Fruit fly (Drosophila melanogaster) whole organism, prepupa: ENCODE results near the gene CG33301.

Source experiments
- Blimp-1 ChIP-seq: fragments of 200-800 bp; sonication (Bioruptor generic); optimal IDR thresholded peaks from 3 replicates; lab custom pipeline; 2017; ENCODE audit warnings: missing biosample characterization, missing genetic modification characterization, mild to moderate bottlenecking, moderate library complexity, missing genetic modification reagents
- CG10631 ChIP-seq: fragments of 200-800 bp; sonication (Bioruptor generic); optimal IDR thresholded peaks from 2 replicates; lab custom pipeline; 2016; ENCODE audit warnings: missing biosample characterization, missing genetic modification characterization
- CG10669 ChIP-seq: fragments of 200-800 bp; sonication (Bioruptor generic); optimal IDR thresholded peaks from 3 replicates; lab custom pipeline; 2018; ENCODE audit warnings: missing biosample characterization, mild to moderate bottlenecking, missing genetic modification characterization, moderate library complexity
- CG11762 ChIP-seq: fragments of 200-800 bp; sonication (Bioruptor generic); optimal IDR thresholded peaks from 3 replicates; lab custom pipeline; 2016; ENCODE audit warnings: missing biosample characterization, missing genetic modification characterization; ENCODE audit not compliant: insufficient read depth
- CG15336 ChIP-seq: fragments of 200-800 bp; sonication (Bioruptor generic); IDR thresholded peaks from 2 replicates; pipeline ENCODE4 v1.3.6; 2022; ENCODE audit warnings: missing biosample characterization, missing genetic modification characterization
- CG1621 ChIP-seq: fragments of 200-800 bp; sonication (Bioruptor generic); optimal IDR thresholded peaks from 3 replicates; lab custom pipeline; 2018; ENCODE audit warnings: missing biosample characterization, mild to moderate bottlenecking, missing genetic modification characterization
- CG16779 ChIP-seq: fragments of 200-800 bp; sonication (Bioruptor generic); optimal IDR thresholded peaks from 3 replicates; lab custom pipeline; 2017; ENCODE audit warnings: missing biosample characterization, mild to moderate bottlenecking, missing genetic modification characterization
- CG3032 ChIP-seq: fragments of 200-800 bp; optimal IDR thresholded peaks from 2 replicates; lab custom pipeline; 2019; ENCODE audit warnings: missing biosample characterization, mild to moderate bottlenecking, missing genetic modification characterization, moderate library complexity
- CG31627 ChIP-seq: fragments of 200-800 bp; sonication (Bioruptor generic); optimal IDR thresholded peaks from 3 replicates; lab custom pipeline; 2016; ENCODE audit warnings: missing biosample characterization, missing genetic modification characterization
- CG3919 ChIP-seq: fragments of 200-800 bp; sonication (Bioruptor generic); optimal IDR thresholded peaks from 3 replicates; lab custom pipeline; 2016; ENCODE audit warnings: missing biosample characterization, missing genetic modification characterization
- CG6163 ChIP-seq: fragments of 200-800 bp; sonication (Bioruptor generic); IDR thresholded peaks from 3 replicates; pipeline ENCODE4 v1.3.6; 2022; ENCODE audit warnings: missing biosample characterization, missing genetic modification characterization
- CG6276 ChIP-seq: fragments of 200-800 bp; sonication (Bioruptor generic); optimal IDR thresholded peaks from 2 replicates; lab custom pipeline; 2017; ENCODE audit warnings: missing biosample characterization, mild to moderate bottlenecking, missing genetic modification characterization
- CG6792 ChIP-seq: fragments of 200-800 bp; sonication (Bioruptor generic); optimal IDR thresholded peaks from 3 replicates; lab custom pipeline; 2016; ENCODE audit warnings: missing biosample characterization, missing genetic modification characterization
- CG6808 ChIP-seq: fragments of 200-800 bp; sonication (Bioruptor generic); optimal IDR thresholded peaks from 3 replicates; lab custom pipeline; 2017; ENCODE audit warnings: missing biosample characterization, missing genetic modification characterization, mild to moderate bottlenecking, moderate library complexity, missing genetic modification reagents
- CG8119 ChIP-seq: fragments of 200-800 bp; sonication (Bioruptor generic); IDR thresholded peaks from 3 replicates; pipeline ENCODE4 v1.3.6; 2022; ENCODE audit warnings: missing biosample characterization, missing genetic modification characterization
- CG9139 ChIP-seq: fragments of 200-800 bp; sonication (Bioruptor generic); optimal IDR thresholded peaks from 3 replicates; lab custom pipeline; 2017; ENCODE audit warnings: missing biosample characterization, mild to moderate bottlenecking, missing genetic modification characterization
- Eip75B ChIP-seq: fragments of 200-800 bp; sonication (Bioruptor generic); optimal IDR thresholded peaks from 3 replicates; lab custom pipeline; 2016; ENCODE audit warnings: missing biosample characterization, missing genetic modification characterization
- Eip78C ChIP-seq: fragments of 200-800 bp; sonication (Bioruptor generic); peaks from one replicate; lab custom pipeline; 2016; ENCODE audit warnings: missing biosample characterization, missing genetic modification characterization
- Eip93F ChIP-seq: fragments of 200-800 bp; sonication (Bioruptor generic); optimal IDR thresholded peaks from 2 replicates; lab custom pipeline; 2016; ENCODE audit warnings: missing biosample characterization, mild to moderate bottlenecking, missing genetic modification characterization
- Ets21C ChIP-seq: fragments of 200-800 bp; sonication (Bioruptor generic); optimal IDR thresholded peaks from 3 replicates; lab custom pipeline; 2016; ENCODE audit warnings: missing biosample characterization, missing genetic modification characterization
- Ets96B ChIP-seq: fragments of 200-800 bp; optimal IDR thresholded peaks from 2 replicates; lab custom pipeline; 2019; ENCODE audit warnings: missing biosample characterization, mild to moderate bottlenecking, missing genetic modification characterization, moderate library complexity
- Hr39 ChIP-seq: fragments of 200-800 bp; sonication (Bioruptor generic); optimal IDR thresholded peaks from 2 replicates; lab custom pipeline; 2016; ENCODE audit warnings: missing biosample characterization, missing genetic modification characterization
- Lpt ChIP-seq: fragments of 200-800 bp; sonication (Bioruptor generic); optimal IDR thresholded peaks from 3 replicates; lab custom pipeline; 2016; ENCODE audit warnings: missing biosample characterization, missing genetic modification characterization
- OdsH ChIP-seq: fragments of 200-800 bp; sonication (Bioruptor generic); optimal IDR thresholded peaks from 3 replicates; lab custom pipeline; 2016; ENCODE audit warnings: missing biosample characterization, missing genetic modification characterization
- Smox ChIP-seq: fragments of 200-800 bp; sonication (Bioruptor generic); optimal IDR thresholded peaks from 3 replicates; lab custom pipeline; 2016; ENCODE audit warnings: missing biosample characterization, missing genetic modification characterization
- Sox102F ChIP-seq: fragments of 200-800 bp; sonication (Bioruptor generic); optimal IDR thresholded peaks from 2 replicates; lab custom pipeline; 2016; ENCODE audit warnings: missing biosample characterization, mild to moderate bottlenecking, missing genetic modification characterization
- Sox14 ChIP-seq: fragments of 200-800 bp; sonication (Bioruptor generic); optimal IDR thresholded peaks from 3 replicates; lab custom pipeline; 2016; ENCODE audit warnings: missing biosample characterization, missing genetic modification characterization
- acj6 ChIP-seq: fragments of 200-800 bp; sonication (Bioruptor generic); optimal IDR thresholded peaks from 3 replicates; lab custom pipeline; 2016; ENCODE audit warnings: missing biosample characterization, missing genetic modification characterization
- cyc ChIP-seq: fragments of 200-800 bp; sonication (Bioruptor generic); optimal IDR thresholded peaks from 3 replicates; lab custom pipeline; 2016; ENCODE audit warnings: missing biosample characterization, missing genetic modification characterization
- eg ChIP-seq: fragments of 200-800 bp; sonication (Bioruptor generic); IDR thresholded peaks from 3 replicates; pipeline ENCODE4 v1.3.6; 2022; ENCODE audit warnings: missing biosample characterization, missing genetic modification characterization
- fd85E ChIP-seq: fragments of 200-800 bp; sonication (Bioruptor generic); optimal IDR thresholded peaks from 3 replicates; lab custom pipeline; 2016; ENCODE audit warnings: missing biosample characterization, missing genetic modification characterization
- fkh ChIP-seq: fragments of 200-800 bp; sonication (Bioruptor generic); optimal IDR thresholded peaks from 3 replicates; lab custom pipeline; 2017; ENCODE audit warnings: missing biosample characterization, mild to moderate bottlenecking, missing genetic modification characterization, moderate library complexity
- net ChIP-seq: fragments of 200-800 bp; sonication (Bioruptor generic); optimal IDR thresholded peaks from 3 replicates; lab custom pipeline; 2016; ENCODE audit warnings: missing biosample characterization, missing genetic modification characterization
- salr ChIP-seq, 2 experiments: fragments of 200-800 bp; sonication (Bioruptor generic); optimal IDR thresholded peaks; 3 replicates each; lab custom pipeline; 2016 to 2018; ENCODE audit warnings: missing biosample characterization in 2 of 2, missing genetic modification characterization in 2 of 2, mild to moderate bottlenecking in 1 of 2
- ss ChIP-seq, 2 experiments: fragments of 200-800 bp; sonication (Bioruptor generic); optimal IDR thresholded peaks; 2 replicates in 1 of 2; 3 replicates in 1 of 2; lab custom pipeline; 2017 to 2018; ENCODE audit warnings: mild to moderate bottlenecking in 2 of 2, missing biosample characterization in 2 of 2, missing genetic modification characterization in 2 of 2, moderate library complexity in 1 of 2
- svp ChIP-seq: fragments of 200-800 bp; sonication (Bioruptor generic); peaks from one replicate; lab custom pipeline; 2016; ENCODE audit warnings: missing biosample characterization, missing genetic modification characterization
- topi ChIP-seq: fragments of 200-800 bp; sonication (Bioruptor generic); optimal IDR thresholded peaks from 3 replicates; lab custom pipeline; 2016; ENCODE audit warnings: missing biosample characterization, missing genetic modification characterization
- vri ChIP-seq: fragments of 200-800 bp; sonication (Bioruptor generic); optimal IDR thresholded peaks from 3 replicates; lab custom pipeline; 2016; ENCODE audit warnings: missing biosample characterization, mild to moderate bottlenecking, missing genetic modification characterization

CG33301 gene

dm6 chr2L:10003593-10003992 is 45.8 kb upstream of the CG33301 start, which contains the start of gene Ndf (continued):
- TF ChIP-seq OdsH (GFP tag; lab: Kevin White, UChicago) (peak; percentile 33), Eip93F (GFP tag; lab: Kevin White, UChicago) (peak; percentile 16), net (GFP tag; lab: Kevin White, UChicago) (peak; percentile 9), CG31627 (GFP tag; lab: Kevin White, UChicago) (peak; percentile 64), CG6792 (GFP tag; lab: Kevin White, UChicago) (peak; percentile 55), CG15336 (peak; percentile 38; the same call in 1 of the 2 replicates), topi (peak; percentile 59), Hr39 (GFP tag; lab: Kevin White, UChicago) (no peak), CG10631 (peak; percentile 49), vri (GFP tag; lab: Kevin White, UChicago) (no peak), Lpt (no peak), cyc (GFP tag; lab: Kevin White, UChicago) (peak; percentile 65), CG6808 (GFP tag; lab: Kevin White, UChicago) (peak; percentile 37), Eip75B (GFP tag; lab: Kevin White, UChicago) (peak; percentile 15), Blimp-1 (GFP tag; lab: Kevin White, UChicago) (no peak), fd85E (GFP tag; lab: Kevin White, UChicago) (no peak), CG16779 (tag; lab: Kevin White, UChicago) (no peak), fkh (GFP tag; lab: Kevin White, UChicago) (no peak), CG11762 (no peak), svp (GFP tag; lab: Kevin White, UChicago) (no peak)

- peak; percentile 42; the same call in 2 of the 3 replicates for TF ChIP-seq CG6163
- TF ChIP-seq Eip78C (GFP tag; lab: Kevin White, UChicago), result peak; percentile 77
- TF ChIP-seq net (GFP tag; lab: Kevin White, UChicago), result peak; percentile 18
- TF ChIP-seq eg, result peak; percentile 62; the same call in 2 of the 3 replicates
- no peak for TF ChIP-seq Ets21C (GFP tag; lab: Kevin White, UChicago)
- TF ChIP-seq fkh (GFP tag; lab: Kevin White, UChicago), result peak; percentile 27
- peak; percentile 11 for TF ChIP-seq CG9139 (GFP tag; lab: Kevin White, UChicago)
- no peak for TF ChIP-seq Sox102F (GFP tag; lab: Kevin White, UChicago)
- TF ChIP-seq ss (GFP tag; optimal IDR thresholded peaks at IDR 0.05; lab: Kevin White, UChicago), result peak in 1 of 2 experiments; percentile 28
- TF ChIP-seq CG1621 (tag; lab: Kevin White, UChicago), result peak; percentile 35
- TF ChIP-seq CG3919, result peak; percentile 18
- 0 out of 2 replicates have a peak, but pooled peaks have one; percentile 32 for TF ChIP-seq CG15336
- TF ChIP-seq Eip93F (GFP tag; lab: Kevin White, UChicago), result no peak
- TF ChIP-seq Eip75B (GFP tag; lab: Kevin White, UChicago), result no peak
These were observed 44.8 kb upstream of the CG33301 start for dm6 chr2L:10004574-10004973.

dm6 chr2L:10009293-10009695 is 40.1 kb upstream of the CG33301 start, which contains the start of gene Trp1:
Trp1 (plus strand) TSS chr2L:10009381.
- TF ChIP-seq Smox, result no peak
- peak; percentile 28 for TF ChIP-seq Eip78C (GFP tag; lab: Kevin White, UChicago)
- TF ChIP-seq CG8119 (GFP tag; lab: Robert Waterston, UW), result peak; percentile 60; the same call in 2 of the 3 replicates
- TF ChIP-seq CG10669 (GFP tag; lab: Kevin White, UChicago), result peak; percentile 33
- peak; percentile 4 for TF ChIP-seq Sox14
- peak; percentile 44 for TF ChIP-seq CG6808 (GFP tag; lab: Kevin White, UChicago)
- TF ChIP-seq ss (GFP tag; optimal IDR thresholded peaks at IDR 0.05; lab: Kevin White, UChicago), result peak; percentile 30 to 57
- TF ChIP-seq CG6163, result peak; percentile 64; the same call in 1 of the 3 replicates
- no peak for TF ChIP-seq acj6
- peak; percentile 64 for TF ChIP-seq CG6276
- no peak for TF ChIP-seq fd85E (GFP tag; lab: Kevin White, UChicago)
- peak; percentile 9 for TF ChIP-seq CG3032 (tag; lab: Kevin White, UChicago)
- TF ChIP-seq Ets96B, result peak; percentile 33
- peak; percentile 84 for TF ChIP-seq CG9139 (GFP tag; lab: Kevin White, UChicago)
- TF ChIP-seq CG15336, result peak; percentile 46
- TF ChIP-seq salr (GFP tag; optimal IDR thresholded peaks at IDR 0.05; lab: Kevin White, UChicago), result peak in 1 of 2 experiments; percentile 6
- peak; percentile 68; the same call in 1 of the 3 replicates for TF ChIP-seq eg
- TF ChIP-seq Eip93F (GFP tag; lab: Kevin White, UChicago), result no peak
